Worm (Caenorhabditis elegans): ENCODE measurements around the gene lpr-6.

The lpr-6 gene

DNA sequence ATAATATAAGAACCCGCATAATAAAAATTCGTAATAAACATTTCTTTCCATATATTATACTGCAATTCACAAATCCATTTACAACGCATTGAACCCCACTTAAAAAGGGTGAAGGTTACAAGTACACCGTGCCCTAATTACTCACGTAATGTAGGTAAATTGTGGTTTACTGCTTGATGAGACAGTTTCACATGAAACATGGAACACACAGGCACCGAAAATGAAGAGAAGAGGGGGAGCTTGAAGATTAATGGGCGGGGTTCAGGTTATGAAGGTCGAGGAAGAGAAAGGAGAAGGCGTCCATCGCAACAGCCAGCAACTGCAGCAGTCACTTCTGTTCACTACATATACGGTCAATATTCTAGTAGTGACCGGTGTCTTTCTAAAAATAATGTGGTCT lies at the start of gene lpr-6:
Gene lpr-6 (plus strand): TSS at position 251 of the 400 bp plus-strand sequence.
- TF ChIP-seq fkh-10 (GFP tag; optimal IDR thresholded peaks at IDR 0.05) (no peak), fkh-8 (tag; optimal IDR thresholded peaks at IDR 0.05) (no peak), blmp-1 (tag; optimal IDR thresholded peaks at IDR 0.05) (peak; percentile 57)

DNA sequence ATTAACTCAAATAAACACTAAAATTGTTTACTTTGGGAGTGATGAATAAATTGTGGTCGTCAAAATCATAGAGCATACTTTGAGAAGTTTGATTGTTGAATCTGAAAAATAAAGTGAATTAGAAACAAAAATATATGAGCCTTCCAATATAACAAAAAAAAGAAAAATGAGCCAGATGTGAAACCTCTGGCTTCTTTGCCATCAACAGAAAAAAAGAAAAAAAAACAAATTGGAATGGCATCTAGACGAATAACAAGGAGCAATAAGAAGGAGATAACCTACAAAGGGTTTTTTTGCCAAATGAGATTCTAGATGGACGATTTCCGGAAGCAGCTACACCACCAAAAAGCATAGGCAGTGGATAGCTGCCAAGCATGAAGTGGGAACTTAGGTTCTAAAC lies 49.2 kb upstream of the lpr-6 start, which contains the start of gene F58A3.4:
Gene F58A3.4 (minus strand): TSS at position 101 of the 400 bp plus-strand sequence.
- TF ChIP-seq lin-14 (GFP tag; optimal IDR thresholded peaks at IDR 0.05) = no peak
- TF ChIP-seq jun-1 (tag; optimal IDR thresholded peaks at IDR 0.05) = no peak
- no peak for TF ChIP-seq sox-4 (tag; optimal IDR thresholded peaks at IDR 0.05)
- no peak for TF ChIP-seq Y116A8C.19 (tag; optimal IDR thresholded peaks at IDR 0.05; ENCODE audit: borderline replicate concordance)
- no peak for TF ChIP-seq hlh-4 (tag; optimal IDR thresholded peaks at IDR 0.05)
- TF ChIP-seq nhr-19 (GFP tag; conservative IDR thresholded peaks at IDR 0.05) = no peak
- TF ChIP-seq nhr-12 (tag; optimal IDR thresholded peaks at IDR 0.05) = no peak
- no peak for TF ChIP-seq mab-9 (GFP tag; IDR thresholded peaks at IDR 0.05)
- no peak for TF ChIP-seq C04F5.9 (tag; optimal IDR thresholded peaks at IDR 0.05)
- no peak for TF ChIP-seq ceh-63 (GFP tag; optimal IDR thresholded peaks at IDR 0.05)
- no peak for TF ChIP-seq nhr-84 (tag; optimal IDR thresholded peaks at IDR 0.05)

DNA sequence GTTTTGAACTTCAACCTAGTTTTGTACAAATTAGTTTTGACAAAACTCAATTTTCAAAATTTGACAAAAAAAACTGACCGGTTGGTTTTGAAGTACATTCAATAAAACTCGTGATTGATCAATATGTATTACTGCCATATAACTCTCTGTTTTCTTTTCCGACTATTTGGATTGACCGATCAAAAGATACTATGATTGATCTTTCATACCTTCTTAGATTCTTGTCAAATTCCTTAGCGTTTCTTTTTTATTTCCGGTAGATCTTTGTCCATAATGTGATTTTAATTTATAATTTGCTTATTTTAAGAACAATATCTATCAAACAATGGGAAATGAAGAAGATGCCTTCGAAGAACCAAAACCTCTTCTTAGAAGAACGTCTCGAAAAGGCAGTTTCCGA lies 47.5 kb upstream of the lpr-6 start, which contains the start of gene F58A3.3:
Gene F58A3.3 (plus strand): TSS at position 301 of the 400 bp plus-strand sequence.
- TF ChIP-seq blmp-1 (tag; optimal IDR thresholded peaks at IDR 0.05) (peak; percentile 2), nhr-11 (tag; optimal IDR thresholded peaks at IDR 0.05) (no peak), lin-14 (GFP tag; optimal IDR thresholded peaks at IDR 0.05) (peak; percentile 19)

DNA sequence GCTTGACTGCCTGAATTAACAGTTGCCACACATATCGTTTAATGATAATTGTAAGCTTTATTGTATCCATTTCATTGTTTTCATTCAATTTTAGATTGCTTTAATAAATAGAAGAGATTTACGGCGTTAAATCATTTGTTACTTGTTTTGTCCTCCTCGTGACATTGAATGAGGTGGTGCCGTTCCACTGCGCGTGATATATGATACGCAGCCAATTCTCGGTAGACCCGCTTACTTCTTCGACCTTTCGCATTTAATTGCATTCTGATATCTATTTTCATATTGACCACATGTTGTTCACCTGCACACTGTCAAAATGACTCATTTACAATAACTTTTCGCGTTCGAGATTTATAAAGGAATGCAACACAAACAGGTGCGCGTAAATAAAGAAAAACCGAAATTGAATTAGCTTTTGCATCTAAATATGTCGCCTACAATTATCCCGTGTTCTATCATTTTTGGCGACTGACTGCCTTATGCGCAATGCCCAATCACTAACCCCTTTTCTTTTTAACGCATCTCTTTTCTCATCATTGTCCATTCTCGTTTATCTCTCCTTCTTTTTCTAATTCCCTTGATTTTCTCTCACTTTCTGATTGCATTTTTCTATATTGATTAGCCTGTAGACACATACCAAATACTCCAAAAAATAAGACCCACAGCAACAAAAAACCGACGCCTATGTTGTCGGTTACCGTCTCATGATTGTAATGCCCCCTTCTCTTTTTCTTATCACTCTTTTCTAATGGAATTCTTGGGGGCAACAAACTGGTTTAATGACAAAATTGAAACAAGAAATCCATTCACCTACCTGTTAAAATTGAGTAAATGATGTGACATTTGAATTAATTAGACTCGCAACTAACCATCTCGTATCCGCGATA lies 45.2 kb upstream of the lpr-6 start:
- peak in 1 of 2 experiments; percentile 40 for TF ChIP-seq mdl-1 (tag; optimal IDR thresholded peaks at IDR 0.05)
- TF ChIP-seq jun-1 (tag; optimal IDR thresholded peaks at IDR 0.05) = no peak
- peak; percentile 80 for TF ChIP-seq blmp-1 (tag; optimal IDR thresholded peaks at IDR 0.05)
- no peak for TF ChIP-seq skn-1 (tag; optimal IDR thresholded peaks at IDR 0.05)
- TF ChIP-seq snpc-4 (tag; optimal IDR thresholded peaks at IDR 0.05) = no peak
- peak in 4 of 6 experiments; percentile 45 to 84 (median 74) for TF ChIP-seq elt-3 (tag; optimal IDR thresholded peaks at IDR 0.05)
- peak; percentile 31 for TF ChIP-seq mep-1 (tag; optimal IDR thresholded peaks at IDR 0.05)
- TF ChIP-seq pag-3 (tag; optimal IDR thresholded peaks at IDR 0.05; ENCODE audit: borderline replicate concordance, insufficient read depth) = no peak
- peak; percentile 86 for TF ChIP-seq grh-1 (GFP tag; IDR thresholded peaks at IDR 0.05)
- peak; percentile 48 for TF ChIP-seq nhr-20 (tag; optimal IDR thresholded peaks at IDR 0.05)
- TF ChIP-seq tbx-2 (tag; optimal IDR thresholded peaks at IDR 0.05) = peak; percentile 39
- TF ChIP-seq unc-130 (tag; optimal IDR thresholded peaks at IDR 0.05) = no peak
- peak; percentile 71 for TF ChIP-seq vab-15 (tag; optimal IDR thresholded peaks at IDR 0.05)
- no peak for TF ChIP-seq zip-4 (GFP tag; optimal IDR thresholded peaks at IDR 0.05)
- TF ChIP-seq hlh-17 (GFP tag; optimal IDR thresholded peaks at IDR 0.05; ENCODE audit: borderline replicate concordance) = no peak
- peak; percentile 27 for TF ChIP-seq nhr-90 (tag; optimal IDR thresholded peaks at IDR 0.05; ENCODE audit: poor library complexity)
- no peak for TF ChIP-seq F16B12.6 (tag; optimal IDR thresholded peaks at IDR 0.05)
- TF ChIP-seq lin-35 (GFP tag; optimal IDR thresholded peaks at IDR 0.05) = peak in 1 of 2 experiments; percentile 26
- TF ChIP-seq nhr-71 (tag; optimal IDR thresholded peaks at IDR 0.05) = peak; percentile 47
- TF ChIP-seq hlh-4 (tag; optimal IDR thresholded peaks at IDR 0.05) = no peak
- peak; percentile 59 for TF ChIP-seq lin-14 (GFP tag; optimal IDR thresholded peaks at IDR 0.05)
- no peak for TF ChIP-seq xbp-1 (tag; optimal IDR thresholded peaks at IDR 0.05)
- TF ChIP-seq lsy-2 (tag; optimal IDR thresholded peaks at IDR 0.05) = peak in 1 of 2 experiments; percentile 51
- TF ChIP-seq nhr-19 (GFP tag; conservative IDR thresholded peaks at IDR 0.05) = 0 out of 2 replicates have a peak, but pooled peaks have one; percentile 13
- no peak for TF ChIP-seq lin-13 (GFP tag; optimal IDR thresholded peaks at IDR 0.05)
- TF ChIP-seq efl-1 (optimal IDR thresholded peaks at IDR 0.05) = no peak
- no peak for TF ChIP-seq efl-1 (GFP tag; optimal IDR thresholded peaks at IDR 0.05 in 1 of 2)
- TF ChIP-seq alr-1 (tag; optimal IDR thresholded peaks at IDR 0.05; ENCODE audit: borderline replicate concordance) = no peak
- TF ChIP-seq sox-4 (tag; optimal IDR thresholded peaks at IDR 0.05) = no peak
- no peak for TF ChIP-seq egl-13 (tag; optimal IDR thresholded peaks at IDR 0.05)
- peak; percentile 55 for TF ChIP-seq snu-23 (GFP tag; optimal IDR thresholded peaks at IDR 0.05)
- no peak for TF ChIP-seq pax-3 (tag; optimal IDR thresholded peaks at IDR 0.05)
- TF ChIP-seq nhr-85 (tag) = peak; percentile 91
- no peak for TF ChIP-seq dsc-1 (tag; optimal IDR thresholded peaks at IDR 0.05)
